Worm (Caenorhabditis elegans): ENCODE data around the gene C27H5.6.

DNA sequence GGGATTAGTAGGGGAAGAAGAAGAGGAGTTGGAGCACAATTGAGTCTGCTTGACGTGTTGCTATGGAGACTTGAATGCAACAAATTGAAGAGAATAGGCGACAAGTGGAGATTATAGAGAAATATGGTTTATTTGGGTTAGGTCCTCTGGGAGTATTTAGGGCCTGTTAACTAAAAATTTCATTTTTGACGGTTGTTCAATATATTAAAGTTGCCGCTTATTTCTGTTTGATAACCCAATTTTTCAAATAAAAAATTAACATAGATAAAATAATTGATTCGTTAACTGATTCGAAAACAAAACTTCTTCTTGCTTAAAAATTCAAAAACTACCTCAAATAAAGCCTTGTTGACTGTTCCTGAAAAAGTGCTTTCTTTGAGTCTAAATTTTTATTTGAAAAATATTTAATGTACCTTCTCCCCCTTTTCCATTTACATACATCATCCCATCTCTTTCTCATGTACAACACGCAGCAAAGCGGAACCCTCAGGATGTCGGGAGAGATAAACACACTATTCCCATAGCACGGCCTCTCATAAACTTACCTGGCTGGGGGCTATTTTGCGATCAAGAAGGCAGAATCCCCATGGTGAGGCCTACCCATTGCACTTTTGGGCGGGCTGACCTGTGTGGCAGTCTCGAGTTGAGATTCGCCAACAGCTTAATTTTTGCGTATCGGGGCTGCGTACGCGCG, 15.6 kb downstream of the C27H5.6 start, which contains the start of gene dyf-13:
- TF ChIP-seq nhr-10 (tag; optimal IDR thresholded peaks at IDR 0.05) (no peak), nhr-77 (tag; optimal IDR thresholded peaks at IDR 0.05) (no peak)

All from whole organism, L4 larva.